Worm (Caenorhabditis elegans) whole organism, midembryonic: Measurements from ENCODE around the gene lgmn-1.

Source experiments
- T22C8.4 ChIP-seq: fragments of 200-800 bp; sonication (Bioruptor generic); IDR thresholded peaks from 2 replicates; pipeline ENCODE4 v1.3.6; 2022; ENCODE audit warnings: missing genetic modification characterization, missing compliant biosample characterization
- cog-1 ChIP-seq: sonication (generic microtip); optimal IDR thresholded peaks from 2 replicates; lab custom pipeline; 2016; ENCODE audit warnings: missing genetic modification characterization, missing compliant biosample characterization
- flt-1 ChIP-seq: fragments of 200-800 bp; sonication (Bioruptor generic); IDR thresholded peaks from 2 replicates; pipeline ENCODE4 v1.3.6; 2022; ENCODE audit warnings: missing genetic modification characterization, missing compliant biosample characterization
- klf-2 ChIP-seq: fragments of 200-800 bp; sonication (Bioruptor generic); conservative IDR thresholded peaks from 2 replicates; pipeline ENCODE4 v1.3.6; 2022; ENCODE audit warnings: missing genetic modification reagents, missing genetic modification characterization, missing compliant biosample characterization
- med-1 ChIP-seq: sonication (generic microtip); optimal IDR thresholded peaks from 2 replicates; lab custom pipeline; 2017; ENCODE audit warnings: missing genetic modification characterization, mild to moderate bottlenecking, missing compliant biosample characterization, antibody characterized with exemption, missing genetic modification reagents; ENCODE audit not compliant: insufficient read depth
- ref-1 ChIP-seq: fragments of 200-800 bp; sonication (Bioruptor generic); conservative IDR thresholded peaks from 2 replicates; pipeline ENCODE4 v1.3.6; 2022; ENCODE audit warnings: missing genetic modification reagents, missing genetic modification characterization, missing compliant biosample characterization
- tab-1 ChIP-seq: fragments of 200-800 bp; sonication (Bioruptor generic); IDR thresholded peaks from 2 replicates; pipeline ENCODE4 v1.3.6; 2022; ENCODE audit warnings: missing genetic modification characterization, missing compliant biosample characterization
- ztf-23 ChIP-seq: fragments of 200-800 bp; sonication (Bioruptor generic); IDR thresholded peaks from 2 replicates; pipeline ENCODE4 v1.3.6; 2022; ENCODE audit warnings: missing genetic modification reagents, missing genetic modification characterization, missing compliant biosample characterization
- ztf-29 ChIP-seq: fragments of 200-800 bp; sonication (Bioruptor generic); IDR thresholded peaks from 2 replicates; pipeline ENCODE4 v1.3.6; 2022; ENCODE audit warnings: missing genetic modification reagents, missing genetic modification characterization, missing compliant biosample characterization

ce11 chrV:12542683-12543319 lies 29.9 kb downstream of the lgmn-1 start:
- no peak for TF ChIP-seq med-1
- no peak for TF ChIP-seq ref-1
- TF ChIP-seq ztf-29 (GFP tag; lab: Robert Waterston, UW), result no peak
- TF ChIP-seq T22C8.4 (GFP tag; lab: Robert Waterston, UW), result no peak
- TF ChIP-seq ztf-23 (GFP tag; lab: Robert Waterston, UW), result no peak
- TF ChIP-seq flt-1 (GFP tag; lab: Robert Waterston, UW), result no peak
- no peak for TF ChIP-seq cog-1 (tag; lab: Kevin White, UChicago)
- no peak for TF ChIP-seq tab-1 (GFP tag; lab: Robert Waterston, UW)
- no peak for TF ChIP-seq klf-2 (GFP tag; lab: Robert Waterston, UW)
